Fruit fly (Drosophila melanogaster): Measurements from ENCODE around the gene Rac1.

dm6 chr3L:1331542-1331941 is 29.1 kb upstream of the Rac1 start, which contains the start of gene msd1:
- no peak for TF ChIP-seq Hnf4 (GFP tag; optimal IDR thresholded peaks at IDR 0.05)
- TF ChIP-seq CG32264 (GFP tag; optimal IDR thresholded peaks at IDR 0.05) = no peak

All from whole organism, wandering third instar larva.